Worm (Caenorhabditis elegans): ENCODE data around the gene glo-1.

DNA sequence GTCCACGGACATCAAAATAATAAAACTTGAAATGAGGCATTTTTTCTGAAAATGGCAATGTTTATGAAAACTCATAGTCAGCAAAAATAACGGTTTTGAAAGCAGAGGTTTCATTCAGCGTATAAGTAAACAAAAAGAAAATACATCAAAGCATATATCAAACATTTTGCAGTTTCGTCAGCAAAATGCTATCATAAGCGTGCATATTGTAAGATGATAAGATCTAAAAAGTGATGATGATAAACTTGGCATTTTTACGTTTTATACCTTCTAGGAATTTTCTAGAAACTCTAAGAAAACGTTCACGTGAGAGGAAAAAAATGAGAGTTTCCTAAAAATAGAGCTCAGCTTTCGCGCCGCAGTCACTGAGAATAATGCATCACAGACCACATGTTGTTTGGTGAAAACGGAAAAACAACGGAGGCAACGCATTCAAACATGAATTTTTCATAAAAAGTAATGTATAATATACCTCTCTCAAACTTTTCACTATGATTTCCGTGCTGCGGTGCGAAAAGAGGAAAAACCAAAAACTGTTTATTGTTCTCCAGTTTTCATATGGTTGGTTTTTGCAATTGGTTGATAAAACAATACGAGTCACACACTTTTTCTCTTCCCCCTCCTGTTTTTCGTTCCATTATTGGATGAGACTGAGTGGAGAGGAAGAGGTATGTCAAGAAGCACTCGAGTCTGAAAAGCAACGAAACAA lies 18.9 kb downstream of the glo-1 start, which contains the start of the genes gst-36 and R07B1.5:
- no peak for TF ChIP-seq jun-1 (tag; optimal IDR thresholded peaks at IDR 0.05)
- TF ChIP-seq dsc-1 (tag; optimal IDR thresholded peaks at IDR 0.05), result no peak
- TF ChIP-seq ztf-4 (tag; optimal IDR thresholded peaks at IDR 0.05), result no peak
- no peak for TF ChIP-seq nhr-85 (tag)
- TF ChIP-seq unc-62 (GFP tag; optimal IDR thresholded peaks at IDR 0.05), result no peak
- TF ChIP-seq C16A3.4 (tag; optimal IDR thresholded peaks at IDR 0.05), result no peak
- no peak for TF ChIP-seq ces-1 (GFP tag; optimal IDR thresholded peaks at IDR 0.05)
- TF ChIP-seq ceh-82 (tag; optimal IDR thresholded peaks at IDR 0.05), result no peak
- TF ChIP-seq nhr-28 (tag; optimal IDR thresholded peaks at IDR 0.05), result no peak
- TF ChIP-seq ceh-88 (GFP tag; IDR thresholded peaks at IDR 0.05), result no peak
- TF ChIP-seq ama-1 (optimal IDR thresholded peaks at IDR 0.05), result no peak
- TF ChIP-seq pax-3 (tag; optimal IDR thresholded peaks at IDR 0.05), result no peak
- TF ChIP-seq nhr-76 (tag; optimal IDR thresholded peaks at IDR 0.05), result no peak
- no peak for TF ChIP-seq unc-130 (tag; optimal IDR thresholded peaks at IDR 0.05)
